Worm (Caenorhabditis elegans): ENCODE results near the gene F01G4.6.

Gene F01G4.6

DNA sequence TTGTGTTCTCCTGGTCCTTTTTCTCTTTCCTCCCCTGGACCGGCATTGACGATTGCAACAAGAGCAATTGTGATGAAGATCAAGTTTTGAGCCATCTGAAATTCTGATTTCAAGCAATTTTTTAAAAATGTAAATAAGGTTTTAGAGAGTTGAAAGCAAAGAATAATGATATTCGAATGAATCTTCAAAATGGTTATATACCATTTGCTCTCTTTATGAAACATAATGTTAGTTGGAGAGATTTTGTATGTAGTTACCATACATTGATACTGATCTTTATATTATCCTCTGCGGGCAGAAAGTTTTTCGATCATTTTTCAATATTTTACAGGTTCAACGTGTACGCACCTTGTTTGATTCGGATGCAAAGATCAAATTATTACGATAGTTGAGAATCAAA is 43.6 kb downstream of the F01G4.6 start, which contains the start of gene srlf-24:
TSS of gene srlf-24 (minus strand) at position 101 of the 400 bp plus-strand sequence.
- TF ChIP-seq C16A3.4 (tag; optimal IDR thresholded peaks at IDR 0.05) (no peak), nhr-84 (tag; optimal IDR thresholded peaks at IDR 0.05) (no peak), ama-1 (optimal IDR thresholded peaks at IDR 0.05) (no peak), ceh-88 (GFP tag; IDR thresholded peaks at IDR 0.05) (no peak), efl-1 (optimal IDR thresholded peaks at IDR 0.05) (no peak), efl-1 (GFP tag; optimal IDR thresholded peaks at IDR 0.05 in 1 of 2) (peak in 1 of 2 experiments; percentile 51), nhr-11 (tag; optimal IDR thresholded peaks at IDR 0.05) (no peak)

DNA sequence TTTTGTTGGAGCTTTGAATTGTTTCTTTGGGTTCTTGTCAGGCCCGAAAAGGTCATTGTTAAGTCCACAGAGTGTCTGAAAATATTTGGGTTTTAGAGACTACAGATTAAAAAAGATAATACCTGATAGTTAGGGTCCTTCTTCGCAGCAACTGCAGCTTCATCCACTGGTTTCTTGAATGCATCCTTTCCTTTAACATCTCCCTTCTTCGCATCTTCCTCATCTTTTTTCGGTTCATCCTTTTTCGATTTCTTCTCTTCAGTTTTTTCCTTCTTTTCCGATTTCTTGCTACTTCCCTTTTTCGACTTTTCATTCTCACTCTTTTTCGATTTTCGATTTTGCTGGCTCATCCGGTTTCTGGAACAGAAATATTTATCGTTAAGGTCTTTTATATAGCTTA is 45.8 kb downstream of the F01G4.6 start:
- no peak for TF ChIP-seq lin-14 (GFP tag; optimal IDR thresholded peaks at IDR 0.05)
- peak; percentile 61 for TF ChIP-seq nhr-85 (tag)

- no peak for TF ChIP-seq pax-3 (tag; optimal IDR thresholded peaks at IDR 0.05)
- no peak for TF ChIP-seq elt-2 (tag; optimal IDR thresholded peaks at IDR 0.05)
- no peak for TF ChIP-seq dpl-1 (GFP tag; optimal IDR thresholded peaks at IDR 0.05)
- no peak for TF ChIP-seq snpc-4 (tag; optimal IDR thresholded peaks at IDR 0.05)
- no peak for TF ChIP-seq ceh-82 (tag; optimal IDR thresholded peaks at IDR 0.05)
- no peak for TF ChIP-seq nhr-237 (tag; optimal IDR thresholded peaks at IDR 0.05)
- no peak for TF ChIP-seq nhr-19 (GFP tag; conservative IDR thresholded peaks at IDR 0.05)
- TF ChIP-seq nhr-85 (tag): no peak
- no peak for TF ChIP-seq Y116A8C.19 (tag; optimal IDR thresholded peaks at IDR 0.05; ENCODE audit: borderline replicate concordance)
- TF ChIP-seq hpl-2 (GFP tag; optimal IDR thresholded peaks at IDR 0.05): no peak
- no peak for TF ChIP-seq efl-1 (optimal IDR thresholded peaks at IDR 0.05)
- no peak for TF ChIP-seq efl-1 (GFP tag; optimal IDR thresholded peaks at IDR 0.05 in 1 of 2)
- TF ChIP-seq nhr-76 (tag; optimal IDR thresholded peaks at IDR 0.05): no peak
- TF ChIP-seq jun-1 (tag; optimal IDR thresholded peaks at IDR 0.05): no peak
These were observed 46.7 kb downstream of the F01G4.6 start, which contains the start of gene srlf-17 for ce11 chrIV:11102608-11103007. srlf-17 (minus strand) TSS chrIV:11102708.

- no peak for TF ChIP-seq ceh-63 (GFP tag; optimal IDR thresholded peaks at IDR 0.05)
- no peak for TF ChIP-seq unc-130 (tag; optimal IDR thresholded peaks at IDR 0.05)
- TF ChIP-seq ceh-90 (tag; optimal IDR thresholded peaks at IDR 0.05): no peak
- TF ChIP-seq mdl-1 (tag; optimal IDR thresholded peaks at IDR 0.05): no peak
- no peak for TF ChIP-seq ama-1 (optimal IDR thresholded peaks at IDR 0.05)
- TF ChIP-seq nhr-90 (tag; optimal IDR thresholded peaks at IDR 0.05; ENCODE audit: poor library complexity): no peak
- no peak for TF ChIP-seq nhr-237 (tag; optimal IDR thresholded peaks at IDR 0.05)
- no peak for TF ChIP-seq elt-3 (tag; optimal IDR thresholded peaks at IDR 0.05)
- TF ChIP-seq pax-3 (tag; optimal IDR thresholded peaks at IDR 0.05): no peak
These were observed 47.9 kb downstream of the F01G4.6 start, which contains the start of gene srlf-18 for ce11 chrIV:11101383-11101782. srlf-18 (minus strand) TSS chrIV:11101483.

- TF ChIP-seq grh-1 (GFP tag; IDR thresholded peaks at IDR 0.05) (no peak), hlh-4 (tag; optimal IDR thresholded peaks at IDR 0.05) (no peak), nhr-11 (tag; optimal IDR thresholded peaks at IDR 0.05) (no peak), ztf-4 (tag; optimal IDR thresholded peaks at IDR 0.05) (no peak), nhr-47 (tag; optimal IDR thresholded peaks at IDR 0.05) (no peak), lin-15B (tag; optimal IDR thresholded peaks at IDR 0.05) (no peak), sox-4 (tag; optimal IDR thresholded peaks at IDR 0.05) (no peak), ama-1 (optimal IDR thresholded peaks at IDR 0.05) (no peak), mep-1 (tag; optimal IDR thresholded peaks at IDR 0.05) (no peak), nhr-84 (tag; optimal IDR thresholded peaks at IDR 0.05) (no peak), lin-14 (GFP tag; optimal IDR thresholded peaks at IDR 0.05) (no peak), sup-37 (GFP tag; optimal IDR thresholded peaks at IDR 0.05) (no peak), jun-1 (tag; optimal IDR thresholded peaks at IDR 0.05) (no peak)
These were observed 49.0 kb downstream of the F01G4.6 start, which contains the start of gene str-3 for ce11 chrIV:11100271-11100670. str-3 (minus strand) TSS chrIV:11100371.

Measured in whole organism, L1 larva.